Fruit fly (Drosophila melanogaster) whole organism: ENCODE measurements around the gene XRCC1.

Source experiments
- CG8478 ChIP-seq: fragments of >200 bp; optimal IDR thresholded peaks from 2 replicates; lab custom pipeline; 2018; ENCODE audit warnings: inconsistent platforms
- Dll ChIP-seq: fragments of >200 bp; optimal IDR thresholded peaks from 2 replicates; lab custom pipeline; 2017
- EcR ChIP-seq, 2 experiments: fragments of >200 bp; optimal IDR thresholded peaks; 2 replicates each; lab custom pipeline; 2017; ENCODE audit warnings: missing biosample characterization in 2 of 2, missing genetic modification characterization in 2 of 2, missing genetic modification reagents in 2 of 2
- pan ChIP-seq: fragments of >200 bp; optimal IDR thresholded peaks from 2 replicates; lab custom pipeline; 2017
- usp ChIP-seq: fragments of >200 bp; optimal IDR thresholded peaks from 2 replicates; lab custom pipeline; 2017; ENCODE audit warnings: missing biosample characterization, missing genetic modification characterization, mixed read lengths

DNA sequence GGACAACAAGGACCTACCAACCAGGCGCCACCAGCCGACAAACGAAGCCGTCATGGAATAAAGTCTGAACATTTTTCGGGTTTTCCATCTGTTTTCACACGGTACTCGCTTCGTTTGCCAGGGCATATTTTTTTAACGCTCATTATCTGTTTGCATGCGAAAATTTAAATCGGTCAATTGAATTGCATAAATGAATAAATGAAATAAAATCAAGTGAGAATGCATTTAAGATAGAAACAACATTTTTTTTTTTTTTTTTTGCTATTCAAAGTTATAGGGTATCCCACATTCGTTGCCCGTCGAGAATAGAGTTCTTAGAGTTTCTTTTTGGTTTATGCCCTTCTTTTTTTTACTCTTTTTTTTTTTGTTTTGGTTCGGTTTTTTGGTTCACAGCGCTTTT is 43.8 kb upstream of the XRCC1 start:
- no peak for TF ChIP-seq EcR (GFP tag; optimal IDR thresholded peaks at IDR 0.05; lab: Kevin White, UChicago)
- no peak for TF ChIP-seq usp (GFP tag; lab: Kevin White, UChicago)
- TF ChIP-seq Dll: no peak
- no peak for TF ChIP-seq CG8478 (lab: Kevin White, UChicago)
- no peak for TF ChIP-seq pan (lab: Kevin White, UChicago)
